Worm (Caenorhabditis elegans) whole organism, L1 larva: ENCODE measurements around the gene lido-15.

ENCODE experiments used
- C04F5.9 ChIP-seq: sonication (generic microtip); optimal IDR thresholded peaks from 2 replicates; lab custom pipeline; 2016; ENCODE audit warnings: missing genetic modification characterization, missing compliant biosample characterization
- C34B4.2 ChIP-seq: sonication (generic microtip); optimal IDR thresholded peaks from 2 replicates; lab custom pipeline; 2017; ENCODE audit warnings: mild to moderate bottlenecking, missing genetic modification characterization, missing compliant biosample characterization
- alr-1 ChIP-seq: fragments of 200-800 bp; sonication (Bioruptor generic); optimal IDR thresholded peaks from 2 replicates; lab custom pipeline; 2018; ENCODE audit warnings: borderline replicate concordance, mild to moderate bottlenecking, missing genetic modification characterization, missing compliant biosample characterization
- blmp-1 ChIP-seq: fragments of 150-350 bp; optimal IDR thresholded peaks from 2 replicates; lab custom pipeline; 2014; ENCODE audit warnings: missing biosample characterization, missing genetic modification characterization
- ceh-63 ChIP-seq: fragments of 200-800 bp; sonication (Bioruptor generic); optimal IDR thresholded peaks from 2 replicates; lab custom pipeline; 2018; ENCODE audit warnings: mild to moderate bottlenecking, missing genetic modification characterization, missing compliant biosample characterization
- ceh-8 ChIP-seq: fragments of 200-800 bp; sonication (Bioruptor generic); optimal IDR thresholded peaks from 2 replicates; lab custom pipeline; 2018; ENCODE audit warnings: mild to moderate bottlenecking, missing genetic modification characterization, moderate library complexity, missing compliant biosample characterization
- ceh-82 ChIP-seq, 3 experiments: fragments of 150-350 bp in 1 of 3; sonication (generic microtip) in 2 of 3; optimal IDR thresholded peaks; 2 replicates each; lab custom pipeline; 2014 to 2017; ENCODE audit warnings: missing biosample characterization in 3 of 3, missing genetic modification characterization in 3 of 3
- ceh-88 ChIP-seq: fragments of 200-800 bp; sonication (Bioruptor generic); IDR thresholded peaks from 2 replicates; pipeline ENCODE4 v1.3.6; 2022; ENCODE audit warnings: missing genetic modification characterization, missing compliant biosample characterization
- ceh-90 ChIP-seq: sonication (generic microtip); optimal IDR thresholded peaks from 2 replicates; lab custom pipeline; 2016; ENCODE audit warnings: missing genetic modification characterization, missing compliant biosample characterization
- efl-1 ChIP-seq, 4 experiments: fragments of 150-350 bp; optimal IDR thresholded peaks in 3 of 4; peaks in 1 of 4; 1 replicate in 1 of 4; 2 replicates in 3 of 4; lab custom pipeline; 2014; ENCODE audit warnings: missing biosample characterization in 2 of 4, missing genetic modification characterization in 2 of 4, missing genetic modification reagents in 2 of 4
- efl-3 ChIP-seq: fragments of 200-800 bp; sonication (Bioruptor generic); optimal IDR thresholded peaks from 2 replicates; lab custom pipeline; 2018; ENCODE audit warnings: mild to moderate bottlenecking, missing genetic modification characterization, missing compliant biosample characterization
- elt-3 ChIP-seq, 6 experiments: fragments of 150-350 bp in 1 of 6; sonication (generic microtip); optimal IDR thresholded peaks; 2 replicates each; lab custom pipeline; 2017 to 2018; ENCODE audit warnings: missing biosample characterization in 6 of 6, missing genetic modification characterization in 6 of 6, inconsistent platforms in 1 of 6
- fkh-8 ChIP-seq: sonication (generic microtip); optimal IDR thresholded peaks from 2 replicates; lab custom pipeline; 2016; ENCODE audit warnings: mild to moderate bottlenecking, missing genetic modification characterization, missing compliant biosample characterization
- fos-1 ChIP-seq: fragments of 150-350 bp; optimal IDR thresholded peaks from 2 replicates; lab custom pipeline; 2014; ENCODE audit warnings: missing biosample characterization, missing genetic modification characterization
- grh-1 ChIP-seq: fragments of 200-800 bp; sonication (Bioruptor generic); IDR thresholded peaks from 2 replicates; pipeline ENCODE4 v1.3.6; 2022; ENCODE audit warnings: missing genetic modification reagents, missing genetic modification characterization, missing compliant biosample characterization
- hlh-17 ChIP-seq: fragments of 200-800 bp; sonication (Bioruptor generic); optimal IDR thresholded peaks from 2 replicates; lab custom pipeline; 2018; ENCODE audit warnings: missing genetic modification characterization, mild to moderate bottlenecking, missing compliant biosample characterization, moderate library complexity, borderline replicate concordance
- lin-13 ChIP-seq: fragments of 150-350 bp; optimal IDR thresholded peaks from 2 replicates; lab custom pipeline; 2014; ENCODE audit warnings: missing biosample characterization, missing genetic modification reagents, missing genetic modification characterization
- lin-35 ChIP-seq, 2 experiments: fragments of 150-350 bp; optimal IDR thresholded peaks; 2 replicates each; lab custom pipeline; 2014; ENCODE audit warnings: missing biosample characterization in 2 of 2, missing genetic modification characterization in 2 of 2, missing genetic modification reagents in 2 of 2
- lin-39 ChIP-seq: fragments of 150-350 bp; optimal IDR thresholded peaks from 2 replicates; lab custom pipeline; 2014; ENCODE audit warnings: missing biosample characterization, missing genetic modification reagents, missing genetic modification characterization
- mab-9 ChIP-seq: fragments of 200-800 bp; sonication (Bioruptor generic); IDR thresholded peaks from 2 replicates; pipeline ENCODE4 v1.3.6; 2022; ENCODE audit warnings: missing genetic modification reagents, missing genetic modification characterization, missing compliant biosample characterization
- mdl-1 ChIP-seq, 2 experiments: fragments of 150-350 bp; optimal IDR thresholded peaks; 2 replicates each; lab custom pipeline; 2014 to 2017; ENCODE audit warnings: missing biosample characterization in 2 of 2, missing genetic modification characterization in 2 of 2, inconsistent platforms in 1 of 2
- nhr-12 ChIP-seq: sonication (generic microtip); optimal IDR thresholded peaks from 2 replicates; lab custom pipeline; 2017; ENCODE audit warnings: missing biosample characterization, missing genetic modification characterization
- nhr-19 ChIP-seq: fragments of 200-800 bp; sonication (Bioruptor generic); conservative IDR thresholded peaks from 2 replicates; pipeline ENCODE4 v1.3.6; 2022; ENCODE audit warnings: missing genetic modification characterization, missing compliant biosample characterization
- nhr-76 ChIP-seq: sonication (generic microtip); optimal IDR thresholded peaks from 2 replicates; lab custom pipeline; 2017; ENCODE audit warnings: missing biosample characterization, missing genetic modification characterization
- nhr-77 ChIP-seq: fragments of 150-350 bp; optimal IDR thresholded peaks from 2 replicates; lab custom pipeline; 2014; ENCODE audit warnings: missing biosample characterization, missing genetic modification characterization
- nhr-84 ChIP-seq: sonication (generic microtip); optimal IDR thresholded peaks from 2 replicates; lab custom pipeline; 2017; ENCODE audit warnings: missing biosample characterization, missing genetic modification characterization
- nhr-85 ChIP-seq: sonication (generic microtip); peaks from one replicate; lab custom pipeline; 2016; ENCODE audit warnings: missing genetic modification characterization, inconsistent platforms, missing compliant biosample characterization
- pag-3 ChIP-seq: sonication (generic microtip); optimal IDR thresholded peaks from 2 replicates; lab custom pipeline; 2017; ENCODE audit warnings: missing genetic modification characterization, mild to moderate bottlenecking, missing compliant biosample characterization, antibody characterized with exemption, borderline replicate concordance; ENCODE audit not compliant: insufficient read depth
- pax-3 ChIP-seq: fragments of 200-800 bp; sonication (Bioruptor generic); optimal IDR thresholded peaks from 2 replicates; lab custom pipeline; 2018; ENCODE audit warnings: mild to moderate bottlenecking, missing genetic modification characterization, moderate library complexity, missing compliant biosample characterization
- pqm-1 ChIP-seq: sonication (generic microtip); optimal IDR thresholded peaks from 3 replicates; lab custom pipeline; 2017; ENCODE audit warnings: missing biosample characterization, missing genetic modification characterization
- rnt-1 ChIP-seq: sonication (generic microtip); optimal IDR thresholded peaks from 2 replicates; lab custom pipeline; 2016; ENCODE audit warnings: mild to moderate bottlenecking, missing genetic modification characterization, moderate library complexity, missing compliant biosample characterization
- skn-1 ChIP-seq: fragments of 150-350 bp; optimal IDR thresholded peaks from 2 replicates; lab custom pipeline; 2014; ENCODE audit warnings: missing biosample characterization, missing genetic modification characterization
- sox-4 ChIP-seq: sonication (generic microtip); optimal IDR thresholded peaks from 2 replicates; lab custom pipeline; 2016; ENCODE audit warnings: missing genetic modification characterization, missing compliant biosample characterization
- sptf-1 ChIP-seq: fragments of 150-350 bp; optimal IDR thresholded peaks from 2 replicates; lab custom pipeline; 2014; ENCODE audit warnings: missing biosample characterization, missing genetic modification characterization
- tlp-1 ChIP-seq: fragments of 150-350 bp; optimal IDR thresholded peaks from 2 replicates; lab custom pipeline; 2014; ENCODE audit warnings: missing biosample characterization, missing genetic modification characterization
- unc-130 ChIP-seq: fragments of 150-350 bp; optimal IDR thresholded peaks from 2 replicates; lab custom pipeline; 2017; ENCODE audit warnings: missing biosample characterization, missing genetic modification characterization, inconsistent platforms
- unc-30 ChIP-seq: sonication (generic microtip); optimal IDR thresholded peaks from 2 replicates; lab custom pipeline; 2017; ENCODE audit warnings: missing biosample characterization, missing genetic modification characterization
- unc-86 ChIP-seq: sonication (generic microtip); optimal IDR thresholded peaks from 2 replicates; lab custom pipeline; 2016; ENCODE audit warnings: missing genetic modification characterization, missing compliant biosample characterization
- xbp-1 ChIP-seq: sonication (generic microtip); optimal IDR thresholded peaks from 2 replicates; lab custom pipeline; 2016; ENCODE audit warnings: missing genetic modification characterization, missing compliant biosample characterization
- zip-4 ChIP-seq: fragments of 200-800 bp; sonication (Bioruptor generic); optimal IDR thresholded peaks from 2 replicates; lab custom pipeline; 2018; ENCODE audit warnings: mild to moderate bottlenecking, missing genetic modification characterization, moderate library complexity, missing compliant biosample characterization

Gene lido-15

DNA sequence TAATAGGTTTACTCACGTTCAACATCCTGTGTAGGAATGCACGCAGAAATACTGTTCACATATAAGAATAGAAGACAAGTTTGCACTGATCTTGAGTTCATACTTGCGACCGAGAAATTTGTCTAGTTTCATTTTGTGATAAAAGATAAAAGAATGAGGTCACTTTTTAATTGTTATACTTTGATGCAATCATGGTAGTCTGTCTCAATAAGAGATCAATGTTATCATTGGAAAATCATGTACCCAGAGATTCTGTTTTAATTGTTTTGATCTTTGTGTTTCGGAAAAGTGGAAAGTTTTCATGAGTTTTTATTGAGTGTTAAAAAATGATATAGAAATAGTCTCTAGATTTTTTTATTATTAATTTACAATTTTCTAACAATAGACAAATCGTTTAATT, 20.3 kb downstream of the lido-15 start, which contains the start of gene F54D10.9:
Gene F54D10.9 (minus strand): TSS at position 101 of the 400 bp plus-strand sequence.
- TF ChIP-seq blmp-1 (tag; lab: Kevin White, UChicago) (peak; percentile 26), fos-1 (tag; lab: Kevin White, UChicago) (no peak)

DNA sequence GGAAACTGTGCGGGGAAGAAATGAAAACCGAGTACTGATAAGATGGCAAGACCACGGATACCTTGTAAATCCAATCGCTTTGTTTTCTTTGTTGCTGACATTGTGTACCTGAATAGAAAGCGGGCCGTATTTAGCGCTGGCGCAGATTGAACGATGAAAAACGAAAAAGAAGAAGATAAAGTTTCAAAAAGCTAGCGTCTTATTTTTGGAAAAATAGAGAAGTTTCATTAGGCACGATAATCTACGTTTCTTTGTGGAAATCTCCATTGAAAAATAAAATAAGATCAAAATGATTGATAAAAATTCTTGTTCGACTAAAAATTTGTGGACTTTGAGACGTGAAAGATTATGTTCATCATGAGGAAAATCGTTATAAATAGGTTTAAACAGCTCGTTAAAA, 23.8 kb downstream of the lido-15 start, which contains the start of gene oac-4:
Gene oac-4 (minus strand): TSS at position 101 of the 400 bp plus-strand sequence.
- no peak for TF ChIP-seq nhr-19 (GFP tag; lab: Robert Waterston, UW)
- TF ChIP-seq, all 84 proteins: peak for 0

DNA sequence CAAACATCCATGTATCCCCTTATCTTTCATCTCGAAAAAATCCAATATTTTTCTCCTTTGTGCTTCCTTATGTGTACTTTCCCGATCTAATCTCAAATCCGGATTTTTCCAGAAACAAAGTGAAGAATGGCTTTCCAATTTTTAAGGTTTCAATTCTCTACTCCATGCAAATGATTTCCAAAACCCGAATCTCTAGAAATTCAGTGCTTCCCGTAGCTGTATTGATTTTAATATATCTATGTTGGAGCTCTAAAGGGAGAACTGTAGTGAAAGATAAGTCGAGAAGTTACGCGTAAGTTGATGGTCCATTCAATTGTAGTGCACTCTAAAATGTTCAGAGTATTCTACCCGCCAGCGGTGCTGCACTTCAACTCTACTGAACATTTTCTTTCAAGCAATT, 27.5 kb downstream of the lido-15 start, which contains the start of gene C17A2.4:
Gene C17A2.4 (plus strand): TSS at position 301 of the 400 bp plus-strand sequence.
- TF ChIP-seq efl-3 (GFP tag; lab: Kevin White, UChicago) (no peak), mab-9 (GFP tag; lab: Robert Waterston, UW) (no peak), elt-3 (tag; optimal IDR thresholded peaks at IDR 0.05; lab: Kevin White, UChicago) (no peak), unc-86 (tag; lab: Kevin White, UChicago) (no peak), unc-130 (tag; lab: Kevin White, UChicago) (no peak), rnt-1 (tag; lab: Kevin White, UChicago) (no peak), nhr-85 (tag; lab: Kevin White, UChicago) (no peak), pqm-1 (tag; lab: Kevin White, UChicago) (no peak), xbp-1 (tag; lab: Kevin White, UChicago) (no peak), ceh-82 (tag; optimal IDR thresholded peaks at IDR 0.05; lab: Kevin White, UChicago) (no peak), zip-4 (no peak), lin-13 (GFP tag; lab: Kevin White, UChicago) (no peak), skn-1 (tag; lab: Kevin White, UChicago) (no peak), tlp-1 (no peak)

DNA sequence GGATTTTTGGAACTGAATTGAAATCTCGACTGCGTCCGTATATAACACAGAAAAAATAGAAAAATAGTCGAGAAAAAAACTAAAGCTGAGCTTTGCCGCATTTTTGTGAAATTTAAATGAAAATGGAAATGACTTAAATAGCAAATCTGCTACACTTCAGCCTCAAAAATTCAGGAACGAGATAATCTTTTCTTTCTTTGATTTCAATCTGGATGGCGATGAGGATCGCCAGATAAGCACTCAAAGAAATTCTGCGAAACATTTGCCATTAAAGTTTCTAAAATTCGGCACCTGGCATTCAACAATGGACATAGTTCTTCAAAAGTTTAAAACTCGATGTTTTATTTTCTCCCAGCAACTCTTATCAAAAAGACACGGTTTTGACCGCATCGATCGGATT, 31.2 kb downstream of the lido-15 start, which contains the start of the genes C17A2.7 and C17A2.3:
Gene C17A2.7 (minus strand): TSS at position 101 of the 400 bp plus-strand sequence.
Gene C17A2.3 (plus strand): TSS at position 305 of the 400 bp plus-strand sequence.
- no peak for TF ChIP-seq pag-3 (tag; lab: Kevin White, UChicago)
- TF ChIP-seq nhr-12 (tag; lab: Kevin White, UChicago) = no peak
- TF ChIP-seq ceh-8 (GFP tag; lab: Kevin White, UChicago) = no peak
- no peak for TF ChIP-seq nhr-77 (tag; lab: Kevin White, UChicago)
- TF ChIP-seq elt-3 (tag; optimal IDR thresholded peaks at IDR 0.05; lab: Kevin White, UChicago) = no peak
- TF ChIP-seq hlh-17 (GFP tag; lab: Kevin White, UChicago) = no peak
- no peak for TF ChIP-seq alr-1 (tag; lab: Kevin White, UChicago)
- TF ChIP-seq lin-35 (GFP tag; optimal IDR thresholded peaks at IDR 0.05; lab: Kevin White, UChicago) = no peak
- TF ChIP-seq sox-4 (tag; lab: Kevin White, UChicago) = no peak
- no peak for TF ChIP-seq ceh-63 (GFP tag; lab: Kevin White, UChicago)
- no peak for TF ChIP-seq blmp-1 (tag; lab: Kevin White, UChicago)
- TF ChIP-seq unc-30 (tag; lab: Kevin White, UChicago) = no peak
- no peak for TF ChIP-seq C04F5.9
- no peak for TF ChIP-seq grh-1
- no peak for TF ChIP-seq C34B4.2 (tag; lab: Kevin White, UChicago)
- no peak for TF ChIP-seq nhr-84 (tag; lab: Kevin White, UChicago)
- no peak for TF ChIP-seq pax-3 (tag; lab: Kevin White, UChicago)
- TF ChIP-seq tlp-1 = no peak
- TF ChIP-seq lin-39 (tag; lab: Kevin White, UChicago) = no peak

DNA sequence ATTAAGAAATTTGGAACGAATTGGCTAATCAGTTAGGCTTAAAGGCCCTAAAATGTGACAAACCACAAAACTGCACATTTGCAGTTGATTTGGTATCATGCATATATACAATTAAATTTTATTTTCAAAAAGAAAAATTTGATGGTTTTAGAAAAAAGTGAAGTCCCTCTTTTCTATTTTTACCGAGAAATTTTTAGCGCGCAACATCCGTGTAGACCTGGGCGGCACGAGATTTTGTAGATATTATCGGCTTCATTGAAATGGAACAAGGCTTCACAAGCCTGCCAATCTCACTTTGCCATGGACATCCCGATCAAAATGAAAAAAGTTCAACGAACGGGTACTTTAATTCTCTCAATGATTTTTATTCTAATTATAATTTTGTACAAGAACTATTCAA, 33.9 kb downstream of the lido-15 start, which contains the start of gene C17A2.2:
Gene C17A2.2 (plus strand): TSS at position 301 of the 400 bp plus-strand sequence.
- TF ChIP-seq mab-9 (GFP tag; lab: Robert Waterston, UW) (no peak), fkh-8 (tag; lab: Kevin White, UChicago) (no peak), unc-30 (tag; lab: Kevin White, UChicago) (no peak), zip-4 (no peak), blmp-1 (tag; lab: Kevin White, UChicago) (no peak), efl-3 (GFP tag; lab: Kevin White, UChicago) (no peak), nhr-76 (no peak), ceh-90 (tag; lab: Kevin White, UChicago) (no peak), mdl-1 (tag; optimal IDR thresholded peaks at IDR 0.05; lab: Kevin White, UChicago) (no peak), grh-1 (no peak), ceh-88 (GFP tag; lab: Robert Waterston, UW) (no peak), efl-1 (optimal IDR thresholded peaks at IDR 0.05; lab: Kevin White, UChicago) (no peak), efl-1 (GFP tag; optimal IDR thresholded peaks at IDR 0.05 in 1 of 2; lab: Kevin White, UChicago) (no peak), sptf-1 (tag; lab: Kevin White, UChicago) (no peak)
